Worm (Caenorhabditis elegans): ENCODE results near the gene F55A11.6.

The F55A11.6 gene

ce11 chrV:11741078-11741477 is 35.6 kb upstream of the F55A11.6 start:
- TF ChIP-seq blmp-1 (tag; optimal IDR thresholded peaks at IDR 0.05; ENCODE audit: insufficient read depth) (peak; percentile 69), ceh-82 (tag; optimal IDR thresholded peaks at IDR 0.05) (no peak)

ce11 chrV:11751480-11751879 is 25.2 kb upstream of the F55A11.6 start:
- TF ChIP-seq nhr-21 (tag; optimal IDR thresholded peaks at IDR 0.05), result no peak
- TF ChIP-seq unc-62 (GFP tag; optimal IDR thresholded peaks at IDR 0.05), result no peak
- no peak for TF ChIP-seq mdl-1 (tag; optimal IDR thresholded peaks at IDR 0.05)

ce11 chrV:11755848-11756247 is 20.8 kb upstream of the F55A11.6 start:
- peak; percentile 57 for TF ChIP-seq fos-1 (tag; optimal IDR thresholded peaks at IDR 0.05)
- no peak for TF ChIP-seq nhr-21 (tag; optimal IDR thresholded peaks at IDR 0.05)
- TF ChIP-seq dmd-4 (tag; optimal IDR thresholded peaks at IDR 0.05), result no peak
- TF ChIP-seq sma-9 (GFP tag; optimal IDR thresholded peaks at IDR 0.05), result peak; percentile 2
- no peak for TF ChIP-seq sma-9 (tag; optimal IDR thresholded peaks at IDR 0.05)
- no peak for TF ChIP-seq R02D3.7 (tag; optimal IDR thresholded peaks at IDR 0.05)
- no peak for TF ChIP-seq nhr-6 (tag; optimal IDR thresholded peaks at IDR 0.05)
- TF ChIP-seq ceh-82 (tag; optimal IDR thresholded peaks at IDR 0.05), result no peak
- TF ChIP-seq sma-3 (GFP tag; optimal IDR thresholded peaks at IDR 0.05), result no peak

ce11 chrV:11757358-11757757 is 19.3 kb upstream of the F55A11.6 start, which contains the start of gene smoc-1:
TSS of gene smoc-1 (plus strand) at chrV:11757658.
- TF ChIP-seq mbf-1 (tag; optimal IDR thresholded peaks at IDR 0.05) (no peak), C34F6.9 (tag; optimal IDR thresholded peaks at IDR 0.05) (no peak), skn-1 (tag; optimal IDR thresholded peaks at IDR 0.05) (no peak), sma-3 (GFP tag; optimal IDR thresholded peaks at IDR 0.05) (no peak), lin-11 (tag; optimal IDR thresholded peaks at IDR 0.05) (no peak), alr-1 (tag; optimal IDR thresholded peaks at IDR 0.05) (no peak)

ce11 chrV:11758635-11759034 is 18.0 kb upstream of the F55A11.6 start, which contains the start of gene T04F3.3:
TSS of gene T04F3.3 (plus strand) at chrV:11758935.
- TF ChIP-seq ama-1 (optimal IDR thresholded peaks at IDR 0.05), result no peak
- no peak for TF ChIP-seq sma-3 (GFP tag; optimal IDR thresholded peaks at IDR 0.05)
- no peak for TF ChIP-seq peb-1 (tag; optimal IDR thresholded peaks at IDR 0.05)
- TF ChIP-seq lin-39 (tag; optimal IDR thresholded peaks at IDR 0.05), result no peak
- TF ChIP-seq fos-1 (tag; optimal IDR thresholded peaks at IDR 0.05), result no peak
- TF ChIP-seq zag-1 (tag; optimal IDR thresholded peaks at IDR 0.05), result no peak
- no peak for TF ChIP-seq C34F6.9 (tag; optimal IDR thresholded peaks at IDR 0.05)

DNA sequence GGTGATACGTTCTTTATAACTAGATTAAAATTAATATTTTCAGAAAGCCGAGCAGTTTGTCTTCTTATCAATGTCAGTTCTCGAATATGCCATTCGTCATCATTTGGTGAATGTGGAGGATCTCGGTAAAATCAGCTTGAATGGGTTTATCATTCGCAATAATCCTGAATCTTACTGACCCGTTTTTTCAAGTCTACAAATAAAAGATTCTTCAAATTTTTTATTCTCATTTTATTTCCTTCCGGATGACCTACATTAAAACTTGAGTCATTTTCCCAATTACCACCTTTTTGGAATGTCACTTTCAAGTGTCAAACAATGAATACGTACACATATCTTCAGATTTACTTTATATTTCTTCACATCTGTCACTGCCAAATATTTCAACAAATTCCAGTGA is 16.3 kb upstream of the F55A11.6 start, which contains the start of gene T04F3.5:
Gene T04F3.5 (plus strand): TSS at position 301 of the 400 bp plus-strand sequence.
- no peak for TF ChIP-seq nhr-21 (tag; optimal IDR thresholded peaks at IDR 0.05)
- TF ChIP-seq unc-55 (GFP tag; optimal IDR thresholded peaks at IDR 0.05), result no peak
- TF ChIP-seq elt-3 (tag; optimal IDR thresholded peaks at IDR 0.05), result no peak
- TF ChIP-seq lin-11 (tag; optimal IDR thresholded peaks at IDR 0.05), result no peak
- no peak for TF ChIP-seq C34F6.9 (tag; optimal IDR thresholded peaks at IDR 0.05)
- no peak for TF ChIP-seq aly-2 (tag; optimal IDR thresholded peaks at IDR 0.05)
- TF ChIP-seq sma-9 (GFP tag; optimal IDR thresholded peaks at IDR 0.05), result no peak
- TF ChIP-seq sma-9 (tag; optimal IDR thresholded peaks at IDR 0.05), result no peak
- TF ChIP-seq elt-1 (tag; optimal IDR thresholded peaks at IDR 0.05), result no peak
- TF ChIP-seq F13H6.1 (tag; optimal IDR thresholded peaks at IDR 0.05), result no peak
- TF ChIP-seq nhr-12 (tag; optimal IDR thresholded peaks at IDR 0.05), result no peak
- TF ChIP-seq nhr-11 (tag; optimal IDR thresholded peaks at IDR 0.05), result no peak
- TF ChIP-seq nhr-129 (tag; optimal IDR thresholded peaks at IDR 0.05), result no peak

- TF ChIP-seq elt-1 (tag; optimal IDR thresholded peaks at IDR 0.05) (no peak), lsy-2 (tag; optimal IDR thresholded peaks at IDR 0.05) (peak in 1 of 2 experiments; percentile 22), unc-39 (tag; optimal IDR thresholded peaks at IDR 0.05) (no peak)
Observed at ce11 chrV:11762863-11763262, 13.8 kb upstream of the F55A11.6 start, which contains the start of gene T04F3.4. TSS of gene T04F3.4 (minus strand) at chrV:11763049.

Data from whole organism, L2 larva.